Fruit fly (Drosophila melanogaster) whole organism, pupa: ENCODE data around the gene nonC.

Experiments used
- CG10348 ChIP-seq: fragments of 200-800 bp; sonication (Bioruptor generic); IDR thresholded peaks from 2 replicates; pipeline ENCODE4 v1.3.6; 2022; ENCODE audit warnings: missing biosample characterization, missing genetic modification characterization
- CG12605 ChIP-seq: fragments of 200-800 bp; sonication (Bioruptor generic); IDR thresholded peaks from 2 replicates; pipeline ENCODE4 v1.3.6; 2022; ENCODE audit warnings: missing biosample characterization, missing genetic modification characterization
- CG13204 ChIP-seq: fragments of 200-800 bp; sonication (Bioruptor generic); optimal IDR thresholded peaks from 2 replicates; lab custom pipeline; 2018; ENCODE audit warnings: missing biosample characterization, mild to moderate bottlenecking, missing genetic modification characterization, moderate library complexity
- CG14655 ChIP-seq: fragments of 200-800 bp; sonication (Bioruptor generic); optimal IDR thresholded peaks from 3 replicates; lab custom pipeline; 2017; ENCODE audit warnings: mild to moderate bottlenecking, missing biosample characterization, missing genetic modification reagents, missing genetic modification characterization
- CG15710 ChIP-seq: fragments of 200-800 bp; sonication (Bioruptor generic); optimal IDR thresholded peaks from 2 replicates; lab custom pipeline; 2018; ENCODE audit warnings: missing biosample characterization, mild to moderate bottlenecking, missing genetic modification characterization, moderate library complexity
- CG17806 ChIP-seq: fragments of 200-800 bp; sonication (Bioruptor generic); optimal IDR thresholded peaks from 2 replicates; lab custom pipeline; 2018; ENCODE audit warnings: missing biosample characterization, mild to moderate bottlenecking, missing genetic modification characterization, moderate library complexity
- CG32121 ChIP-seq: fragments of 200-800 bp; sonication (Bioruptor generic); IDR thresholded peaks from 2 replicates; pipeline ENCODE4 v1.3.6; 2022; ENCODE audit warnings: missing biosample characterization, missing genetic modification characterization
- CG34367 ChIP-seq: fragments of 200-800 bp; sonication (Bioruptor generic); optimal IDR thresholded peaks from 2 replicates; lab custom pipeline; 2018; ENCODE audit warnings: missing biosample characterization, mild to moderate bottlenecking, missing genetic modification characterization
- CG4496 ChIP-seq: fragments of 200-800 bp; sonication (Bioruptor generic); IDR thresholded peaks from 3 replicates; pipeline ENCODE4 v1.3.6; 2022; ENCODE audit warnings: missing biosample characterization, missing genetic modification characterization
- CG8159 ChIP-seq: fragments of 200-800 bp; sonication (Bioruptor generic); optimal IDR thresholded peaks from 3 replicates; lab custom pipeline; 2018; ENCODE audit warnings: missing biosample characterization, mild to moderate bottlenecking, missing genetic modification characterization, moderate library complexity
- CG8301 ChIP-seq: fragments of 200-800 bp; sonication (Bioruptor generic); optimal IDR thresholded peaks from 2 replicates; lab custom pipeline; 2018; ENCODE audit warnings: missing biosample characterization, mild to moderate bottlenecking, missing genetic modification characterization
- CG9948 ChIP-seq: fragments of 200-800 bp; sonication (Bioruptor generic); optimal IDR thresholded peaks from 2 replicates; lab custom pipeline; 2018; ENCODE audit warnings: missing biosample characterization, mild to moderate bottlenecking, missing genetic modification characterization, moderate library complexity
- D1 ChIP-seq: fragments of 200-800 bp; sonication (Bioruptor generic); optimal IDR thresholded peaks from 2 replicates; lab custom pipeline; 2018; ENCODE audit warnings: missing biosample characterization, mild to moderate bottlenecking, missing genetic modification characterization, moderate library complexity
- EcR ChIP-seq: fragments of 200-800 bp; sonication (Bioruptor generic); optimal IDR thresholded peaks from 3 replicates; lab custom pipeline; 2019; ENCODE audit warnings: missing biosample characterization, missing genetic modification characterization, mild to moderate bottlenecking, moderate library complexity, missing genetic modification reagents
- Ets98B ChIP-seq: fragments of 200-800 bp; sonication (Bioruptor generic); IDR thresholded peaks from 2 replicates; pipeline ENCODE4 v1.3.6; 2022; ENCODE audit warnings: missing biosample characterization, missing genetic modification characterization
- Pif1A ChIP-seq: fragments of 200-800 bp; sonication (Bioruptor generic); optimal IDR thresholded peaks from 3 replicates; lab custom pipeline; 2016; ENCODE audit warnings: missing biosample characterization, missing genetic modification characterization
- Pif1B ChIP-seq: fragments of 200-800 bp; sonication (Bioruptor generic); optimal IDR thresholded peaks from 3 replicates; lab custom pipeline; 2016; ENCODE audit warnings: missing biosample characterization, missing genetic modification characterization
- Snoo ChIP-seq: fragments of 200-800 bp; sonication (Bioruptor generic); optimal IDR thresholded peaks from 3 replicates; lab custom pipeline; 2017; ENCODE audit warnings: missing biosample characterization, mild to moderate bottlenecking, missing genetic modification characterization, inconsistent platforms
- fd96Ca ChIP-seq: fragments of 200-800 bp; sonication (Bioruptor generic); IDR thresholded peaks from 3 replicates; pipeline ENCODE4 v1.3.6; 2022; ENCODE audit warnings: missing biosample characterization, missing genetic modification characterization
- gl ChIP-seq: fragments of 200-800 bp; sonication (Bioruptor generic); optimal IDR thresholded peaks from 2 replicates; lab custom pipeline; 2018; ENCODE audit warnings: missing biosample characterization, mild to moderate bottlenecking, missing genetic modification characterization
- rn ChIP-seq: fragments of 200-800 bp; sonication (Bioruptor generic); IDR thresholded peaks from 2 replicates; pipeline ENCODE4 v1.3.6; 2022; ENCODE audit warnings: missing biosample characterization, missing genetic modification characterization

nonC gene

DNA sequence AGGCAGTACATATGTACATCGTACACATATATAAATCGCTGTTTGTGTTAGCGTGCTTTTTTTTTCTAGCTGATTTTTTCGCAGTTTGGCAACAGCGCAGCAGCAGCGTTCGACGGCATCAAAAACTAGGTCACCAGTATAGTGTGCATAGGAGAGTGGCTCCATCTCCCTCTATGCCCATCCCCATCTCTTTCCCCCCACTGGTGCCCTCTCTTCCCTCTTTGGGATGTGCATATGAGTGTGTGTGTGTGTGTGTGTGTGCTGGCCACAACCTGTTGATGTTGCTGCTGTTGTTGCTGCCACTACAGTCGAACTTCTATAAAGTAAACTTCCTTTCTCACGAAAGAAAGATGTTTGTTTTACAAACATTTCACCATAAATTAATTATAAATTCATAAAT is 47.5 kb downstream of the nonC start:
- TF ChIP-seq CG12605 (GFP tag; lab: Robert Waterston, UW) (0 out of 2 replicates have a peak, but pooled peaks have one; percentile 17), CG10348 (GFP tag; lab: Robert Waterston, UW) (no peak)

DNA sequence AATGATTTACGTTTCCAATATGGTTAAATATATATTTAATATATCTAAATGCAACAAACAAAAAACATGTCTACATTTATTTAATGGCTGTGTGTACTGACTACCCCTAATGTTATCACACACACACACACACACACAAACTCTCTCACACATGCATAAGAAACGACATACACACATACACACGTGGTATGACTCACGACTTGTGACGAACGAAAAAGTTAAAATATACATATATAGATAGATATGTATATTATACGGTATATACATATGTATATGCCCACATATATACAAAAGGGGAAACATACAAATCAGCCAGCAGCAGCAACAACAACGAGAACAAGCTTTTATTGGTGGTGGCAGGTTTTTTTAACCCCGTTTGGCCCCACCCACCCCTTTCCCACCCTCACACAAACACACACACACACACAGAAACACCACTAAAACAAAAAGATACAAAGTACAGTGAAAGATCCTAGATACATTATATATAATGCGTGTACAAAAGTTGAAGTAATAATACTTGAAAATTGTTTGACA is 50.7 kb downstream of the nonC start:
- TF ChIP-seq CG8301: no peak
- TF ChIP-seq Pif1A (GFP tag; lab: Kevin White, UChicago): no peak
- TF ChIP-seq CG9948 (tag; lab: Kevin White, UChicago): no peak
- TF ChIP-seq CG14655 (GFP tag; lab: Kevin White, UChicago): no peak
- TF ChIP-seq CG15710 (tag; lab: Kevin White, UChicago): peak; percentile 3
- TF ChIP-seq CG17806 (tag; lab: Kevin White, UChicago): no peak
- no peak for TF ChIP-seq rn (GFP tag; lab: Robert Waterston, UW)
- TF ChIP-seq Snoo (tag; lab: Kevin White, UChicago): no peak
- TF ChIP-seq Ets98B (GFP tag; lab: Robert Waterston, UW): no peak
- no peak for TF ChIP-seq CG4496 (GFP tag; lab: Robert Waterston, UW)
- TF ChIP-seq CG8159 (tag; lab: Kevin White, UChicago): no peak
- peak; percentile 3 for TF ChIP-seq EcR (GFP tag; lab: Kevin White, UChicago)
- no peak for TF ChIP-seq CG13204

DNA sequence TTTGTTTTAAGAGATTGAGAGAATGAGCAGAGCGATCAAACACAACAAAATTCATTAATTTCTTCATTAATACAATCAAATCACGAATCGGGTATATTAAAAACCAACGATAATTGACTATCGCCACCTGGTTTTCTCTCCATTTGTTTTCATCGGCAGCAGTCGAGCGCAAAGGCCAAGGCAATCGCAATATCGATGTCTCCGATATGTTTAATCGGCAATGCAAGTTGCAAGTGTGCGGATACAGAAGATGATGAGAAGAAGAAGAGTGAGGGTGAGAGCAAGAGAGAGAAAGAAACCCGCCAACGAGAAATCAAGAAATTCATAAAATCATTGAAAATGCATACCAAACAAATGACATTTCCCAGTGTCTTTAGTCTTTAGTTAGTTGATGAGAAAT is 51.5 kb downstream of the nonC start:
- TF ChIP-seq Pif1B (GFP tag; lab: Kevin White, UChicago) (no peak), CG17806 (tag; lab: Kevin White, UChicago) (no peak), fd96Ca (GFP tag; lab: Robert Waterston, UW) (no peak), Ets98B (GFP tag; lab: Robert Waterston, UW) (no peak), Snoo (tag; lab: Kevin White, UChicago) (no peak), CG8159 (tag; lab: Kevin White, UChicago) (no peak), CG9948 (tag; lab: Kevin White, UChicago) (no peak), CG34367 (tag; lab: Kevin White, UChicago) (no peak), rn (GFP tag; lab: Robert Waterston, UW) (no peak), EcR (GFP tag; lab: Kevin White, UChicago) (no peak), CG13204 (no peak), gl (tag; lab: Kevin White, UChicago) (no peak), CG4496 (GFP tag; lab: Robert Waterston, UW) (no peak), CG8301 (no peak), CG12605 (GFP tag; lab: Robert Waterston, UW) (no peak), CG14655 (GFP tag; lab: Kevin White, UChicago) (no peak), CG32121 (GFP tag; lab: Robert Waterston, UW) (no peak), CG15710 (tag; lab: Kevin White, UChicago) (no peak), D1 (tag; lab: Kevin White, UChicago) (no peak), CG10348 (GFP tag; lab: Robert Waterston, UW) (no peak)
- TF ChIP-seq, all 21 proteins: peak for 0

DNA sequence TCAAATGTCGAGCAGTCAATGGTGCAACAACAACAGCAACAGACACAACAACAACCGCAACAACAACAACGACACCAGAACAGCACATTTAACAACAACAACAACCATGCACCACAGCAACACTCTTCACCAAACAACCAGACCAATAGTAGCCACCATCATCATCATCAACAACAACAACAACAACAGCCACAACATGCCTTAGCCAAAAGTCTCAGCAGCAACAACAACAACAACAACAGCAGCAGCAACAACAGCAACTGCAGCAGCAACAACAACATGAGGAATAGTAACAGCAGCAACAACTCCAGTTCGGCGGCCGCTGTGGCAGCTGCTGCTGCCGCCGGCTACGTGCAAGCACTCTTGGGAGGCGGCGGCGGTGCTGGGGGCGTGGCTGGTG is 52.0 kb downstream of the nonC start:
- TF ChIP-seq CG13204: peak; percentile 3
- TF ChIP-seq Pif1A (GFP tag; lab: Kevin White, UChicago): no peak
- TF ChIP-seq CG9948 (tag; lab: Kevin White, UChicago): no peak
